Worm (Caenorhabditis elegans) whole organism, young adult: ENCODE data around the gene lmtr-3.
A peak's percentile ranks its signal among the peaks of the same experiment; 100 is the strongest.

ENCODE experiments used
- F49E8.2 ChIP-seq: sonication (generic microtip); optimal IDR thresholded peaks from 3 replicates; lab custom pipeline; 2017; ENCODE audit warnings: missing genetic modification characterization, mild to moderate bottlenecking, missing compliant biosample characterization, antibody characterized with exemption, moderate library complexity; ENCODE audit not compliant: insufficient read depth
- pha-4 ChIP-seq: fragments of 150-350 bp; sonication (generic microtip); optimal IDR thresholded peaks from 2 replicates; lab custom pipeline; 2014; ENCODE audit warnings: missing biosample characterization, missing genetic modification reagents, missing genetic modification characterization

DNA sequence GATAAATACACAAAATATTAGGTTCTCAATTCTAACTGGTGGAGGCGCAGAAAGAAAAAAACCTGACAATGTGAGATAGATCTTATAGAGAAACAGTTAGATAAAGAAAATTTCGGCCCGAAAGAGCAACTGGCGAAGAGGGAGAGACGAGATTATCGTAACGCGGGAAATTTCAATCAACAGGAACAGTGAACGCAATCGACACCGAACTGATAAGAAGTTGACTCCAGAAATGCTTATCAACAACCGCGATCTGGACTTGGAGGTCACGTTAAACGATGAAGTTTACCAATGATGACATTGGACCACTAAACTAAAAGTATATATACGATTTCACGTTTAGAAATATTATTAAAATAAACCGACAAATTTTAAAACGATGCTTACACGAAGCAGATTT is 47.6 kb upstream of the lmtr-3 start:
- TF ChIP-seq pha-4 (tag; lab: Kevin White, UChicago) (no peak), F49E8.2 (tag; lab: Kevin White, UChicago) (peak; percentile 96)
